Worm (Caenorhabditis elegans) whole organism, late embryonic: ENCODE data around the gene cho-1.

Source experiments
- C38D4.7 ChIP-seq: fragments of 200-800 bp; sonication (Bioruptor generic); optimal IDR thresholded peaks from 2 replicates; lab custom pipeline; 2018; ENCODE audit warnings: mild to moderate bottlenecking, missing genetic modification characterization, moderate library complexity, missing compliant biosample characterization
- F13H6.1 ChIP-seq: sonication (generic microtip); optimal IDR thresholded peaks from 2 replicates; lab custom pipeline; 2016; ENCODE audit warnings: missing genetic modification characterization, missing compliant biosample characterization
- K09A11.1 ChIP-seq: sonication (generic microtip); optimal IDR thresholded peaks from 2 replicates; lab custom pipeline; 2017; ENCODE audit warnings: antibody characterized with exemption, mild to moderate bottlenecking, missing genetic modification characterization, missing compliant biosample characterization; ENCODE audit not compliant: insufficient read depth
- T23F11.4 ChIP-seq: fragments of 200-800 bp; sonication (Bioruptor generic); optimal IDR thresholded peaks from 2 replicates; lab custom pipeline; 2018; ENCODE audit warnings: mild to moderate bottlenecking, missing genetic modification characterization, missing compliant biosample characterization
- ahr-1 ChIP-seq: sonication (generic microtip); optimal IDR thresholded peaks from 2 replicates; lab custom pipeline; 2016; ENCODE audit warnings: missing genetic modification characterization, missing compliant biosample characterization
- ama-1 ChIP-seq: fragments of 150-350 bp; optimal IDR thresholded peaks from 2 replicates; lab custom pipeline; 2014
- ceh-19 ChIP-seq: fragments of 200-800 bp; sonication (Bioruptor generic); optimal IDR thresholded peaks from 2 replicates; lab custom pipeline; 2018; ENCODE audit warnings: mild to moderate bottlenecking, missing genetic modification characterization, missing compliant biosample characterization
- ceh-2 ChIP-seq: sonication (generic microtip); optimal IDR thresholded peaks from 2 replicates; lab custom pipeline; 2016; ENCODE audit warnings: missing genotype, missing genetic modification characterization, missing compliant biosample characterization
- ceh-22 ChIP-seq: sonication (generic microtip); optimal IDR thresholded peaks from 2 replicates; lab custom pipeline; 2017; ENCODE audit warnings: missing biosample characterization, missing genetic modification characterization
- ceh-30 ChIP-seq: fragments of 150-350 bp; optimal IDR thresholded peaks from 2 replicates; lab custom pipeline; 2014; ENCODE audit warnings: missing biosample characterization, missing genetic modification characterization
- ceh-31 ChIP-seq: sonication (generic microtip); optimal IDR thresholded peaks from 2 replicates; lab custom pipeline; 2016; ENCODE audit warnings: missing genetic modification characterization, missing compliant biosample characterization
- ceh-34 ChIP-seq: sonication (generic microtip); optimal IDR thresholded peaks from 2 replicates; lab custom pipeline; 2016; ENCODE audit warnings: mild to moderate bottlenecking, missing genetic modification characterization, missing compliant biosample characterization
- ceh-48 ChIP-seq: sonication (generic microtip); optimal IDR thresholded peaks from 2 replicates; lab custom pipeline; 2016; ENCODE audit warnings: missing genetic modification characterization, inconsistent platforms, missing compliant biosample characterization
- ceh-9 ChIP-seq: sonication (generic microtip); optimal IDR thresholded peaks from 2 replicates; lab custom pipeline; 2016; ENCODE audit warnings: mild to moderate bottlenecking, missing genetic modification characterization, inconsistent platforms, missing compliant biosample characterization
- che-1 ChIP-seq: sonication (generic microtip); optimal IDR thresholded peaks from 2 replicates; lab custom pipeline; 2016; ENCODE audit warnings: mild to moderate bottlenecking, missing genetic modification characterization, missing compliant biosample characterization
- dmd-4 ChIP-seq: sonication (generic microtip); optimal IDR thresholded peaks from 2 replicates; lab custom pipeline; 2016; ENCODE audit warnings: borderline replicate concordance, missing genetic modification characterization, missing compliant biosample characterization
- elt-2 ChIP-seq: sonication (generic microtip); optimal IDR thresholded peaks from 2 replicates; lab custom pipeline; 2016; ENCODE audit warnings: missing genetic modification reagents, missing genetic modification characterization, missing compliant biosample characterization
- elt-4 ChIP-seq: sonication (generic microtip); optimal IDR thresholded peaks from 2 replicates; lab custom pipeline; 2016; ENCODE audit warnings: missing genetic modification characterization, missing compliant biosample characterization
- ets-4 ChIP-seq: sonication (generic microtip); optimal IDR thresholded peaks from 2 replicates; lab custom pipeline; 2016; ENCODE audit warnings: missing genetic modification characterization, missing compliant biosample characterization
- fax-1 ChIP-seq: sonication (generic microtip); optimal IDR thresholded peaks from 2 replicates; lab custom pipeline; 2016; ENCODE audit warnings: missing genotype, missing genetic modification characterization, missing compliant biosample characterization
- fkh-6 ChIP-seq: sonication (generic microtip); optimal IDR thresholded peaks from 2 replicates; lab custom pipeline; 2016; ENCODE audit warnings: missing genetic modification characterization, missing compliant biosample characterization
- gmeb-2 ChIP-seq: sonication (generic microtip); optimal IDR thresholded peaks from 2 replicates; lab custom pipeline; 2016; ENCODE audit warnings: missing genetic modification characterization, inconsistent platforms, missing compliant biosample characterization
- hlh-13 ChIP-seq: fragments of 200-800 bp; sonication (Bioruptor generic); optimal IDR thresholded peaks from 2 replicates; lab custom pipeline; 2018; ENCODE audit warnings: mild to moderate bottlenecking, missing genetic modification characterization, missing compliant biosample characterization
- hlh-15 ChIP-seq: sonication (generic microtip); optimal IDR thresholded peaks from 2 replicates; lab custom pipeline; 2016; ENCODE audit warnings: missing genetic modification characterization, missing compliant biosample characterization
- hlh-30 ChIP-seq: sonication (generic microtip); optimal IDR thresholded peaks from 2 replicates; lab custom pipeline; 2017; ENCODE audit warnings: antibody characterized with exemption, missing genetic modification characterization, missing compliant biosample characterization; ENCODE audit not compliant: insufficient read depth
- hlh-6 ChIP-seq: sonication (generic microtip); optimal IDR thresholded peaks from 2 replicates; lab custom pipeline; 2016; ENCODE audit warnings: missing genotype, missing genetic modification characterization, missing compliant biosample characterization
- hlh-8 ChIP-seq: sonication (generic microtip); optimal IDR thresholded peaks from 2 replicates; lab custom pipeline; 2016; ENCODE audit warnings: missing genotype, missing genetic modification characterization, missing compliant biosample characterization
- lin-11 ChIP-seq: fragments of 200-800 bp; sonication (Bioruptor generic); optimal IDR thresholded peaks from 2 replicates; lab custom pipeline; 2018; ENCODE audit warnings: mild to moderate bottlenecking, missing genetic modification characterization, missing compliant biosample characterization
- mec-3 ChIP-seq: sonication (generic microtip); optimal IDR thresholded peaks from 2 replicates; lab custom pipeline; 2016; ENCODE audit warnings: borderline replicate concordance, missing genetic modification characterization, missing compliant biosample characterization
- nhr-11 ChIP-seq: fragments of 150-350 bp; optimal IDR thresholded peaks from 2 replicates; lab custom pipeline; 2014; ENCODE audit warnings: missing biosample characterization, missing genetic modification characterization
- nhr-232 ChIP-seq: sonication (generic microtip); optimal IDR thresholded peaks from 2 replicates; lab custom pipeline; 2016; ENCODE audit warnings: missing genetic modification characterization, missing compliant biosample characterization
- odd-2 ChIP-seq: sonication (generic microtip); optimal IDR thresholded peaks from 2 replicates; lab custom pipeline; 2017; ENCODE audit warnings: antibody characterized with exemption, mild to moderate bottlenecking, missing genetic modification characterization, missing compliant biosample characterization
- pag-3 ChIP-seq: sonication (generic microtip); optimal IDR thresholded peaks from 2 replicates; lab custom pipeline; 2016; ENCODE audit warnings: missing compliant biosample characterization, missing genetic modification characterization, borderline replicate concordance
- pax-1 ChIP-seq: fragments of 150-350 bp; optimal IDR thresholded peaks from 2 replicates; lab custom pipeline; 2014; ENCODE audit warnings: missing biosample characterization, missing genetic modification characterization
- pha-2 ChIP-seq: sonication (generic microtip); optimal IDR thresholded peaks from 2 replicates; lab custom pipeline; 2017; ENCODE audit warnings: mild to moderate bottlenecking, missing genetic modification characterization, missing compliant biosample characterization
- pqm-1 ChIP-seq: sonication (generic microtip); optimal IDR thresholded peaks from 2 replicates; lab custom pipeline; 2016; ENCODE audit warnings: missing genetic modification characterization, missing compliant biosample characterization
- rnt-1 ChIP-seq: sonication (generic microtip); optimal IDR thresholded peaks from 2 replicates; lab custom pipeline; 2016; ENCODE audit warnings: missing genetic modification characterization, missing compliant biosample characterization
- tbx-2 ChIP-seq: sonication (generic microtip); optimal IDR thresholded peaks from 2 replicates; lab custom pipeline; 2016; ENCODE audit warnings: missing genetic modification characterization, missing compliant biosample characterization
- tbx-7 ChIP-seq: sonication (generic microtip); optimal IDR thresholded peaks from 2 replicates; lab custom pipeline; 2016; ENCODE audit warnings: missing genotype, missing genetic modification characterization, missing compliant biosample characterization
- ttx-3 ChIP-seq: sonication (generic microtip); optimal IDR thresholded peaks from 2 replicates; lab custom pipeline; 2016; ENCODE audit warnings: missing genetic modification reagents, missing genetic modification characterization, missing compliant biosample characterization
- unc-55 ChIP-seq: sonication (generic microtip); optimal IDR thresholded peaks from 2 replicates; lab custom pipeline; 2017; ENCODE audit warnings: missing biosample characterization, missing genetic modification reagents, missing genetic modification characterization
- zip-5 ChIP-seq: sonication (generic microtip); optimal IDR thresholded peaks from 2 replicates; lab custom pipeline; 2016; ENCODE audit warnings: missing genetic modification characterization, missing compliant biosample characterization

cho-1 gene

ce11 chrIV:13253841-13254240 lies 39.5 kb upstream of the cho-1 start, which contains the start of gene ttr-45:
Gene ttr-45, plus strand, starts transcription at chrIV:13254225.
- TF ChIP-seq elt-2 (tag; lab: Kevin White, UChicago) (peak; percentile 61), lin-11 (tag; lab: Kevin White, UChicago) (no peak), nhr-11 (no peak), tbx-2 (tag; lab: Kevin White, UChicago) (no peak), tbx-7 (tag; lab: Kevin White, UChicago) (no peak), pax-1 (tag; lab: Kevin White, UChicago) (no peak)
- TF ChIP-seq, all 69 proteins: peak for 1

ce11 chrIV:13252211-13252610 lies 37.8 kb upstream of the cho-1 start, which contains the start of gene ttr-51:
Gene ttr-51, minus strand, starts transcription at chrIV:13252311.
- TF ChIP-seq hlh-15 (no peak), ttx-3 (no peak), pha-2 (tag; lab: Kevin White, UChicago) (no peak), nhr-232 (no peak), fkh-6 (tag; lab: Kevin White, UChicago) (no peak), ceh-2 (no peak), rnt-1 (no peak), tbx-7 (tag; lab: Kevin White, UChicago) (no peak)

ce11 chrIV:13250243-13250642 lies 35.9 kb upstream of the cho-1 start:
- TF ChIP-seq ceh-9 (tag; lab: Kevin White, UChicago) (no peak), odd-2 (tag; lab: Kevin White, UChicago) (no peak), hlh-6 (tag; lab: Kevin White, UChicago) (no peak), fkh-6 (tag; lab: Kevin White, UChicago) (no peak), unc-55 (GFP tag; lab: Kevin White, UChicago) (no peak), F13H6.1 (tag; lab: Kevin White, UChicago) (no peak), ceh-19 (GFP tag; lab: Kevin White, UChicago) (no peak), C38D4.7 (GFP tag; lab: Kevin White, UChicago) (no peak), ama-1 (lab: Kevin White, UChicago) (no peak), tbx-2 (tag; lab: Kevin White, UChicago) (no peak), ttx-3 (no peak)
- TF ChIP-seq, all 69 proteins: peak for 0

ce11 chrIV:13247780-13248179 lies 33.4 kb upstream of the cho-1 start:
- TF ChIP-seq ahr-1 (tag; lab: Kevin White, UChicago) (no peak), gmeb-2 (tag; lab: Kevin White, UChicago) (no peak), tbx-2 (tag; lab: Kevin White, UChicago) (no peak), zip-5 (tag; lab: Kevin White, UChicago) (no peak), ceh-48 (tag; lab: Kevin White, UChicago) (no peak), ceh-34 (no peak), ets-4 (no peak), ama-1 (lab: Kevin White, UChicago) (no peak), C38D4.7 (GFP tag; lab: Kevin White, UChicago) (no peak), T23F11.4 (GFP tag; lab: Kevin White, UChicago) (no peak), fax-1 (tag; lab: Kevin White, UChicago) (no peak), ceh-31 (tag; lab: Kevin White, UChicago) (no peak), ttx-3 (no peak), hlh-13 (GFP tag; lab: Kevin White, UChicago) (no peak), hlh-8 (tag; lab: Kevin White, UChicago) (no peak), ceh-9 (tag; lab: Kevin White, UChicago) (no peak), pax-1 (tag; lab: Kevin White, UChicago) (no peak), K09A11.1 (tag; lab: Kevin White, UChicago) (no peak), che-1 (no peak), dmd-4 (tag; lab: Kevin White, UChicago) (no peak)

ce11 chrIV:13246961-13247360 lies 32.6 kb upstream of the cho-1 start, which contains the start of gene JC8.7:
Gene JC8.7, plus strand, starts transcription at chrIV:13247261.
- TF ChIP-seq ceh-30 (tag; lab: Kevin White, UChicago) (no peak), nhr-11 (no peak), ceh-22 (tag; lab: Kevin White, UChicago) (no peak), ceh-9 (tag; lab: Kevin White, UChicago) (no peak), ahr-1 (tag; lab: Kevin White, UChicago) (no peak), hlh-30 (no peak), elt-4 (no peak), C38D4.7 (GFP tag; lab: Kevin White, UChicago) (no peak), pag-3 (no peak), mec-3 (tag; lab: Kevin White, UChicago) (no peak), nhr-232 (no peak), pqm-1 (tag; lab: Kevin White, UChicago) (no peak), ets-4 (no peak)
